Fruit fly (Drosophila melanogaster) S2 (cell line): ENCODE data around the gene tal-AA.

Source experiments
- CG8478 ChIP-seq: fragments of >200 bp; optimal IDR thresholded peaks from 2 replicates; lab custom pipeline; 2018
- CTCF ChIP-seq, 2 experiments: fragments of >200 bp; optimal IDR thresholded peaks; 2 replicates each; lab custom pipeline; 2018

DNA sequence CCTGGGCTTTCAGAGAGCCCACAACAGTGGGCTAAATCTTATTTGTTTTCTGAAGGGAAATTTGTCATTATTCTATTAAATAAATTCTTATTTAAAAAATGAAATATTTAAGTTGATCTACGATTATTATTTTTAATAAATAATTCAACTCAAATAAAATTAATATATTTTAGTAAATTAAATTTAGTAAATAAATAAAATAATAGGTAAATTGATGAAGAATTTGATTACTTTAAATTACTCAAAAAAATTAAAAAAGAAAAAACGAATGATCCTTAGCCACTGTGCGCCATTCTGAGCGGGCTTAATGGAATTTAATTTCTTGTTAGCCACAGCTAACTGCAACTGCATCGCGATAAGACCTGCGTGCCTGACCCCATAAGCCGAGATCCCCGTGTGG lies 35.4 kb downstream of the tal-AA start:
- TF ChIP-seq CTCF (optimal IDR thresholded peaks at IDR 0.05; lab: Kevin White, UChicago), result no peak
- no peak for TF ChIP-seq CG8478 (lab: Kevin White, UChicago)
